Worm (Caenorhabditis elegans) whole organism, young adult: ENCODE results near the gene grk-2.

ENCODE experiments used
- B0019.2 ChIP-seq: fragments of 200-800 bp; sonication (Bioruptor generic); conservative IDR thresholded peaks from 2 replicates; pipeline ENCODE4 v1.3.6; 2022; ENCODE audit warnings: missing genetic modification reagents, missing genetic modification characterization, missing compliant biosample characterization
- B0261.1 ChIP-seq: sonication (generic microtip); optimal IDR thresholded peaks from 2 replicates; lab custom pipeline; 2016; ENCODE audit warnings: mild to moderate bottlenecking, missing genetic modification characterization, moderate library complexity, missing compliant biosample characterization
- B0336.3 ChIP-seq: fragments of 200-800 bp; sonication (Bioruptor generic); IDR thresholded peaks from 2 replicates; pipeline ENCODE4 v1.3.6; 2022; ENCODE audit warnings: missing genetic modification characterization, missing compliant biosample characterization
- C17E4.6 ChIP-seq: fragments of 200-800 bp; sonication (Bioruptor generic); IDR thresholded peaks from 2 replicates; pipeline ENCODE4 v1.3.6; 2022; ENCODE audit warnings: missing genetic modification reagents, missing genetic modification characterization, missing compliant biosample characterization
- F33H1.4 ChIP-seq: fragments of 200-800 bp; sonication (Bioruptor generic); IDR thresholded peaks from 2 replicates; pipeline ENCODE4 v1.3.6; 2022; ENCODE audit warnings: missing genetic modification reagents, missing genetic modification characterization, missing compliant biosample characterization
- F39B2.1 ChIP-seq: fragments of 200-800 bp; sonication (Bioruptor generic); IDR thresholded peaks from 2 replicates; pipeline ENCODE4 v1.3.6; 2022; ENCODE audit warnings: missing genetic modification reagents, missing genetic modification characterization, missing compliant biosample characterization
- F49E8.2 ChIP-seq: sonication (generic microtip); optimal IDR thresholded peaks from 3 replicates; lab custom pipeline; 2017; ENCODE audit warnings: missing genetic modification characterization, mild to moderate bottlenecking, missing compliant biosample characterization, antibody characterized with exemption, moderate library complexity; ENCODE audit not compliant: insufficient read depth
- F52B5.7 ChIP-seq: sonication (generic microtip); optimal IDR thresholded peaks from 2 replicates; lab custom pipeline; 2016; ENCODE audit warnings: mild to moderate bottlenecking, missing genetic modification characterization, missing compliant biosample characterization
- F55B11.4 ChIP-seq: sonication (generic microtip); optimal IDR thresholded peaks from 2 replicates; lab custom pipeline; 2016; ENCODE audit warnings: missing compliant biosample characterization, missing genetic modification characterization, borderline replicate concordance; ENCODE audit not compliant: insufficient read depth
- F57C9.4 ChIP-seq: sonication (generic microtip); optimal IDR thresholded peaks from 2 replicates; lab custom pipeline; 2017; ENCODE audit warnings: mild to moderate bottlenecking, missing genetic modification characterization, missing compliant biosample characterization
- K11D2.4 ChIP-seq: fragments of 200-800 bp; sonication (Bioruptor generic); IDR thresholded peaks from 2 replicates; pipeline ENCODE4 v1.3.6; 2022; ENCODE audit warnings: missing genetic modification reagents, missing genetic modification characterization, missing compliant biosample characterization
- K12H6.12 ChIP-seq: fragments of 200-800 bp; sonication (Bioruptor generic); optimal IDR thresholded peaks from 2 replicates; lab custom pipeline; 2018; ENCODE audit warnings: mild to moderate bottlenecking, missing genetic modification characterization, missing compliant biosample characterization
- T26A5.8 ChIP-seq: sonication (generic microtip); optimal IDR thresholded peaks from 2 replicates; lab custom pipeline; 2016; ENCODE audit warnings: missing genetic modification characterization, missing compliant biosample characterization
- Y53F4B.3 ChIP-seq: fragments of 200-800 bp; sonication (Bioruptor generic); IDR thresholded peaks from 2 replicates; pipeline ENCODE4 v1.3.6; 2022; ENCODE audit warnings: missing genetic modification reagents, missing genetic modification characterization, missing compliant biosample characterization
- Y67H2A.10 ChIP-seq: fragments of 200-800 bp; sonication (Bioruptor generic); conservative IDR thresholded peaks from 2 replicates; pipeline ENCODE4 v1.3.6; 2022; ENCODE audit warnings: missing genetic modification reagents, missing genetic modification characterization, missing compliant biosample characterization
- aptf-2 ChIP-seq: fragments of 200-800 bp; sonication (Bioruptor generic); conservative IDR thresholded peaks from 2 replicates; pipeline ENCODE4 v1.3.6; 2022; ENCODE audit warnings: missing genetic modification reagents, missing genetic modification characterization, missing compliant biosample characterization
- athp-1 ChIP-seq: sonication (generic microtip); optimal IDR thresholded peaks from 2 replicates; lab custom pipeline; 2017; ENCODE audit warnings: mild to moderate bottlenecking, missing genetic modification characterization, missing compliant biosample characterization
- attf-5 ChIP-seq: fragments of 200-800 bp; sonication (Bioruptor generic); optimal IDR thresholded peaks from 2 replicates; lab custom pipeline; 2018; ENCODE audit warnings: mild to moderate bottlenecking, missing genetic modification characterization, missing compliant biosample characterization
- bed-2 ChIP-seq: fragments of 200-800 bp; sonication (Bioruptor generic); IDR thresholded peaks from 2 replicates; pipeline ENCODE4 v1.3.6; 2022; ENCODE audit warnings: missing genetic modification reagents, missing genetic modification characterization, missing compliant biosample characterization
- ccch-3 ChIP-seq: fragments of 200-800 bp; sonication (Bioruptor generic); optimal IDR thresholded peaks from 2 replicates; lab custom pipeline; 2018; ENCODE audit warnings: mild to moderate bottlenecking, missing genetic modification characterization, missing compliant biosample characterization
- ceh-100 ChIP-seq: fragments of 200-800 bp; sonication (Bioruptor generic); IDR thresholded peaks from 2 replicates; pipeline ENCODE4 v1.3.6; 2022; ENCODE audit warnings: missing genetic modification reagents, missing genetic modification characterization, missing compliant biosample characterization
- ceh-27 ChIP-seq: fragments of 200-800 bp; sonication (Bioruptor generic); optimal IDR thresholded peaks from 2 replicates; lab custom pipeline; 2018; ENCODE audit warnings: mild to moderate bottlenecking, missing genetic modification characterization, moderate library complexity, missing compliant biosample characterization
- ceh-40 ChIP-seq: fragments of 200-800 bp; sonication (Bioruptor generic); IDR thresholded peaks from 2 replicates; pipeline ENCODE4 v1.3.6; 2022; ENCODE audit warnings: missing genetic modification characterization, missing compliant biosample characterization
- die-1 ChIP-seq: sonication (generic microtip); optimal IDR thresholded peaks from 2 replicates; lab custom pipeline; 2016; ENCODE audit warnings: missing genotype, mild to moderate bottlenecking, missing genetic modification characterization, missing compliant biosample characterization
- egl-44 ChIP-seq: fragments of 200-800 bp; sonication (Bioruptor generic); IDR thresholded peaks from 2 replicates; pipeline ENCODE4 v1.3.6; 2022; ENCODE audit warnings: missing genetic modification reagents, missing genetic modification characterization, missing compliant biosample characterization
- him-1 ChIP-seq: sonication (generic microtip); optimal IDR thresholded peaks from 2 replicates; lab custom pipeline; 2016; ENCODE audit warnings: missing genotype, missing genetic modification reagents, missing genetic modification characterization, missing compliant biosample characterization
- hmg-1.2 ChIP-seq: fragments of 200-800 bp; sonication (Bioruptor generic); IDR thresholded peaks from 2 replicates; pipeline ENCODE4 v1.3.6; 2022; ENCODE audit warnings: missing genetic modification reagents, missing genetic modification characterization, missing compliant biosample characterization
- let-607 ChIP-seq, 2 experiments: fragments of 200-800 bp in 1 of 2; sonication (Bioruptor generic) in 1 of 2; sonication (generic microtip) in 1 of 2; optimal IDR thresholded peaks; 2 replicates each; lab custom pipeline; 2016 to 2018; ENCODE audit warnings: mild to moderate bottlenecking in 2 of 2, missing compliant biosample characterization in 2 of 2, missing genetic modification characterization in 2 of 2, moderate library complexity in 2 of 2, missing genotype in 1 of 2
- lin-26 ChIP-seq: fragments of 200-800 bp; sonication (Bioruptor generic); IDR thresholded peaks from 2 replicates; pipeline ENCODE4 v1.3.6; 2022; ENCODE audit warnings: missing genetic modification reagents, missing genetic modification characterization, missing compliant biosample characterization
- madf-10 ChIP-seq: sonication (generic microtip); optimal IDR thresholded peaks from 2 replicates; lab custom pipeline; 2016; ENCODE audit warnings: mild to moderate bottlenecking, missing genetic modification characterization, missing compliant biosample characterization
- madf-6 ChIP-seq: fragments of 200-800 bp; sonication (Bioruptor generic); IDR thresholded peaks from 2 replicates; pipeline ENCODE4 v1.3.6; 2022; ENCODE audit warnings: missing genetic modification reagents, missing genetic modification characterization, missing compliant biosample characterization
- mes-4 ChIP-seq: sonication (generic microtip); optimal IDR thresholded peaks from 2 replicates; lab custom pipeline; 2016; ENCODE audit warnings: missing genotype, missing genetic modification characterization, missing compliant biosample characterization
- mxl-1 ChIP-seq: sonication (generic microtip); optimal IDR thresholded peaks from 2 replicates; lab custom pipeline; 2016; ENCODE audit warnings: missing genetic modification characterization, missing compliant biosample characterization
- nhr-80 ChIP-seq: sonication (generic microtip); optimal IDR thresholded peaks from 2 replicates; lab custom pipeline; 2016; ENCODE audit warnings: missing genetic modification characterization, missing compliant biosample characterization
- pbrm-1 ChIP-seq: fragments of 200-800 bp; sonication (Bioruptor generic); IDR thresholded peaks from 2 replicates; pipeline ENCODE4 v1.3.6; 2022; ENCODE audit warnings: missing genetic modification reagents, missing genetic modification characterization, missing compliant biosample characterization
- pha-4 ChIP-seq: fragments of 150-350 bp; sonication (generic microtip); optimal IDR thresholded peaks from 2 replicates; lab custom pipeline; 2014; ENCODE audit warnings: missing biosample characterization, missing genetic modification reagents, missing genetic modification characterization
- rcor-1 ChIP-seq: fragments of 200-800 bp; sonication (Bioruptor generic); IDR thresholded peaks from 2 replicates; pipeline ENCODE4 v1.3.6; 2022; ENCODE audit warnings: missing genetic modification reagents, missing genetic modification characterization, missing compliant biosample characterization
- rec-8 ChIP-seq, 2 experiments: sonication (generic microtip); optimal IDR thresholded peaks; 2 replicates each; lab custom pipeline; 2016; ENCODE audit warnings: mild to moderate bottlenecking in 2 of 2, missing genetic modification characterization in 2 of 2, missing genetic modification reagents in 2 of 2, missing genotype in 2 of 2, missing biosample characterization in 1 of 2, missing compliant biosample characterization in 1 of 2, moderate library complexity in 1 of 2
- snpc-1.3 ChIP-seq: sonication (generic microtip); optimal IDR thresholded peaks from 2 replicates; lab custom pipeline; 2017; ENCODE audit warnings: missing genetic modification characterization, mild to moderate bottlenecking, missing compliant biosample characterization, antibody characterized with exemption, moderate library complexity, missing genotype, missing genetic modification reagents; ENCODE audit not compliant: insufficient read depth
- somi-1 ChIP-seq: fragments of 200-800 bp; sonication (Bioruptor generic); optimal IDR thresholded peaks from 2 replicates; lab custom pipeline; 2018; ENCODE audit warnings: mild to moderate bottlenecking, missing genetic modification characterization, missing compliant biosample characterization
- tbx-9 ChIP-seq: sonication (generic microtip); optimal IDR thresholded peaks from 2 replicates; lab custom pipeline; 2016; ENCODE audit warnings: borderline replicate concordance, missing genetic modification characterization, inconsistent platforms, missing compliant biosample characterization
- tlf-1 ChIP-seq: fragments of 200-800 bp; sonication (Bioruptor generic); optimal IDR thresholded peaks from 2 replicates; lab custom pipeline; 2018; ENCODE audit warnings: mild to moderate bottlenecking, missing genetic modification characterization, missing compliant biosample characterization
- unc-130 ChIP-seq: sonication (generic microtip); optimal IDR thresholded peaks from 2 replicates; lab custom pipeline; 2016; ENCODE audit warnings: missing genetic modification reagents, missing genetic modification characterization, missing compliant biosample characterization
- xnd-1 ChIP-seq: sonication (generic microtip); optimal IDR thresholded peaks from 2 replicates; lab custom pipeline; 2016; ENCODE audit warnings: missing genotype, missing genetic modification reagents, missing genetic modification characterization, missing compliant biosample characterization
- zfh-2 ChIP-seq: fragments of 200-800 bp; sonication (Bioruptor generic); conservative IDR thresholded peaks from 2 replicates; pipeline ENCODE4 v1.3.6; 2022; ENCODE audit warnings: missing genetic modification reagents, missing genetic modification characterization, missing compliant biosample characterization
- ztf-18 ChIP-seq: sonication (generic microtip); optimal IDR thresholded peaks from 2 replicates; lab custom pipeline; 2016; ENCODE audit warnings: missing genotype, mild to moderate bottlenecking, missing genetic modification characterization, missing compliant biosample characterization
- ztf-28 ChIP-seq: fragments of 200-800 bp; sonication (Bioruptor generic); IDR thresholded peaks from 2 replicates; pipeline ENCODE4 v1.3.6; 2022; ENCODE audit warnings: missing genetic modification reagents, missing genetic modification characterization, missing compliant biosample characterization
- ztf-3 ChIP-seq: fragments of 200-800 bp; sonication (Bioruptor generic); optimal IDR thresholded peaks from 2 replicates; lab custom pipeline; 2018; ENCODE audit warnings: mild to moderate bottlenecking, missing genetic modification characterization, missing compliant biosample characterization

The grk-2 gene

DNA sequence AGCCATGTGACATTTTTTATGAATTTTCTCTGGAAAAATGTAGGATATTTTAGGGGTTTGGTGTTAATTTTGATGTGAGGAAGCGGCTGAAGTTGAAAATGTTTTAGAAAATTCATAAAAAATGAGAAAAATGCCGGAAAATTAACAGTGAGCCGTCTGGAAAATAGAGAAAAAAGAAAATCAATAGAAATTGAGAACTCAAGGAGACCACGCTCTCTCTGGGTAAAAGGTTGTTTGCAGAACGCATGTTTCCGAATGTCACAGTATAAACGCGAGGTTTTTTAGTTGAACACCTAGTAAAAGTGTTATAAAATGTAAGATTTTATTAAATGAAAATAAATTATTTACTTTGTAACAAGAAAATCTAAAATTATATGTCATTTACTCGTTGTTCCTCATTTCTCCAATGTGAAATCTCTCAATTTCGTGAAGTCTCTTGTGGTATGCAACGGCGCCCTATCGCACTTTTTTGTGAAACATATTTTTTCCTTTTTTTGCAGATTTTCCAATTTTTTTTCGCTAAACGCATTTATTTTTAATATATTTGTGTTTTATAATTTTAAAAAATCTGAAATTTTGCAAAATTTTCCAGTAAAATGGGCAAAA is 35.6 kb upstream of the grk-2 start, which contains the start of the genes tag-266 and tag-267 (continued):
- TF ChIP-seq ztf-28 (GFP tag; lab: Robert Waterston, UW), result 0 out of 2 replicates have a peak, but pooled peaks have one; percentile 15
- TF ChIP-seq ceh-40 (GFP tag; lab: Robert Waterston, UW), result no peak
- TF ChIP-seq mes-4 (tag; lab: Kevin White, UChicago), result no peak
- no peak for TF ChIP-seq Y53F4B.3 (GFP tag; lab: Robert Waterston, UW)
- peak; percentile 59 for TF ChIP-seq unc-130 (GFP tag; lab: Kevin White, UChicago)
- TF ChIP-seq die-1 (tag; lab: Kevin White, UChicago), result peak; percentile 9
- 0 out of 2 replicates have a peak, but pooled peaks have one; percentile 31 for TF ChIP-seq B0019.2 (GFP tag; lab: Robert Waterston, UW)
- no peak for TF ChIP-seq somi-1 (GFP tag; lab: Kevin White, UChicago)
- TF ChIP-seq ccch-3 (GFP tag; lab: Kevin White, UChicago), result peak; percentile 51
- TF ChIP-seq ceh-100, result peak; percentile 97
- no peak for TF ChIP-seq pbrm-1 (GFP tag; lab: Robert Waterston, UW)
- peak in 1 of 2 experiments; percentile 25 for TF ChIP-seq let-607 (tag; optimal IDR thresholded peaks at IDR 0.05; lab: Kevin White, UChicago)
- TF ChIP-seq rec-8 (tag; optimal IDR thresholded peaks at IDR 0.05; lab: Kevin White, UChicago), result peak in 1 of 2 experiments; percentile 16
- TF ChIP-seq aptf-2 (GFP tag; lab: Robert Waterston, UW), result peak; percentile 47; the same call in 1 of the 2 replicates
- peak; percentile 12 for TF ChIP-seq nhr-80
- TF ChIP-seq madf-10 (tag; lab: Kevin White, UChicago), result peak; percentile 71
- no peak for TF ChIP-seq F57C9.4 (tag; lab: Kevin White, UChicago)
- TF ChIP-seq hmg-1.2 (GFP tag; lab: Robert Waterston, UW), result peak; percentile 30; the same call in 1 of the 2 replicates
- no peak for TF ChIP-seq pha-4 (tag; lab: Kevin White, UChicago)
- TF ChIP-seq ztf-18 (tag; lab: Kevin White, UChicago), result peak; percentile 76
- TF ChIP-seq mxl-1 (tag; lab: Kevin White, UChicago), result no peak
- TF ChIP-seq F52B5.7 (tag; lab: Kevin White, UChicago), result no peak
- no peak for TF ChIP-seq F49E8.2
- TF ChIP-seq rcor-1 (GFP tag; lab: Robert Waterston, UW), result no peak
- no peak for TF ChIP-seq F33H1.4 (GFP tag; lab: Robert Waterston, UW)
- peak; percentile 48 for TF ChIP-seq snpc-1.3 (tag; lab: Kevin White, UChicago)
- TF ChIP-seq K12H6.12, result peak; percentile 82
- no peak for TF ChIP-seq B0336.3 (GFP tag; lab: Robert Waterston, UW)
- no peak for TF ChIP-seq xnd-1 (tag; lab: Kevin White, UChicago)
- peak; percentile 84 for TF ChIP-seq attf-5 (GFP tag; lab: Kevin White, UChicago)
- TF ChIP-seq ceh-27 (GFP tag; lab: Kevin White, UChicago), result peak; percentile 60
- TF ChIP-seq egl-44, result no peak
- TF ChIP-seq T26A5.8 (tag; lab: Kevin White, UChicago), result no peak
- TF ChIP-seq madf-6 (GFP tag; lab: Robert Waterston, UW), result no peak
- no peak for TF ChIP-seq him-1 (tag; lab: Kevin White, UChicago)
- no peak for TF ChIP-seq F55B11.4 (tag; lab: Kevin White, UChicago)
- TF ChIP-seq athp-1 (tag; lab: Kevin White, UChicago), result peak; percentile 53
- TF ChIP-seq lin-26, result no peak
- TF ChIP-seq C17E4.6, result no peak
- no peak for TF ChIP-seq Y67H2A.10 (GFP tag; lab: Robert Waterston, UW)
- peak; percentile 6 for TF ChIP-seq B0261.1
- no peak for TF ChIP-seq F39B2.1 (GFP tag; lab: Robert Waterston, UW)
- no peak for TF ChIP-seq K11D2.4 (GFP tag; lab: Robert Waterston, UW)
- TF ChIP-seq bed-2 (GFP tag; lab: Robert Waterston, UW), result 0 out of 2 replicates have a peak, but pooled peaks have one; percentile 17
- TF ChIP-seq tlf-1, result no peak
- TF ChIP-seq zfh-2, result no peak
- TF ChIP-seq ztf-3, result no peak
- TF ChIP-seq tbx-9 (tag; lab: Kevin White, UChicago), result no peak
